Worm (Caenorhabditis elegans): ENCODE results near the gene unc-98.

Gene unc-98

ce11 chrX:7586588-7586987, 13.2 kb upstream of the unc-98 start:
- TF ChIP-seq repo-1 (tag; optimal IDR thresholded peaks at IDR 0.05) (no peak), F37B4.10 (GFP tag; IDR thresholded peaks at IDR 0.05) (no peak), ztf-26 (tag; optimal IDR thresholded peaks at IDR 0.05) (peak; percentile 5), efl-1 (GFP tag; optimal IDR thresholded peaks at IDR 0.05) (no peak), zfh-2 (GFP tag; conservative IDR thresholded peaks at IDR 0.05) (peak; percentile 52; the same call in 1 of the 2 replicates)

DNA sequence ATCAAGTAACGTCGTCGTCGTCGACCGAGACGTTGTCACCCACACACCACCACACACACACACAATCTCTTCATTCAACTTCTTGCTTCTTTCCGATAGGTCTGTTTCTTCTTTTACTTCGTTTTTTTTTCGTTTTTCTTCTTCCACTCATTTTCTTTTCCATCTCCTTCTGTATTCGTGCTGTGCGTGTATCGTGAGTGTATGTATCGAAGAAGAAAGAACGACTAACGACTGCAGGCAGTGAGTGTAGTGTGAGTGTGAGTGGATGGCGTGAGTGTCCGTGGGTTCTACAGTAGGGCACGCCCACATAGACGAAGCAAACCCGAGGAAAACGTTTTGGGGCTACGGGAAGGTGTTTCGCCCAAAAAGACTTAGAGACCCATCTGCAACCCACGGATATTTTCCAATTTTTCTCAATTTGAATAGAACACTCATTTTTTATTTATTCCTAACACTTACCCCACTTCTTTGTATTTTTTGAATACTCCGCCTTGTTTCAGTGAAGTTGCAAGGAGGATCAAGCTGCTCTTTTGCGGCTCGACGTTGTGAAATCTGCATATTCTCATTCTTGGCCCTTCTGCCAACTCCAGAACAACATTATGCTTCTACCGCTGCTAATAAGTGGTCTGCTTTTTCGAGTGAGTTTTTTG, 12.3 kb upstream of the unc-98 start, which contains the start of gene adt-2:
adt-2 (plus strand) TSS at position 600 of the 650 bp plus-strand sequence.
- TF ChIP-seq lin-40 (tag; optimal IDR thresholded peaks at IDR 0.05) (peak; percentile 11), ztf-26 (tag; optimal IDR thresholded peaks at IDR 0.05) (peak; percentile 24), athp-1 (tag; optimal IDR thresholded peaks at IDR 0.05) (no peak), lin-26 (GFP tag; IDR thresholded peaks at IDR 0.05) (0 out of 2 replicates have a peak, but pooled peaks have one; percentile 23), madf-8 (GFP tag; conservative IDR thresholded peaks at IDR 0.05) (no peak), nhr-80 (tag; optimal IDR thresholded peaks at IDR 0.05) (no peak), F49E8.2 (tag; optimal IDR thresholded peaks at IDR 0.05; ENCODE audit: insufficient read depth) (no peak)

DNA sequence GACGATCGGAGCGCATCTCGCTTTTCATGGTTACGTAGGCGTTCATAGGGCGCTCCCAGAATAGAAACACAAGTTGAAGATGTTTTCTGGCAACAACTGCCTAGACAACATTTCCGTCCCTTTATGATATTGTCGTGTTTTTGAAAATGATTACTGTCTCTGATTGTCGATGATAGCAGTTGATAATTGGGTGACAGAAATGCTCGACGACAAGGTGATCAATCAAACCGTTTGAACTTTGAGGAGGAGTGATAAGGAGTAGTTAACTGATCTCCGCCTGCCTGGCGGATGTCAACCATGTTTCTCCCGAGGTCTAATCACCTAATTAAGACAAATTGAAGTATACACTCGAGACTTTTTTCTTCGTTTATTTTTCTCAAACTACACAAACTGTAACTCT, 10.5 kb upstream of the unc-98 start:
- TF ChIP-seq mel-28 (tag; optimal IDR thresholded peaks at IDR 0.05; ENCODE audit: borderline replicate concordance) (no peak), lin-40 (tag; optimal IDR thresholded peaks at IDR 0.05) (no peak), sptf-2 (GFP tag; optimal IDR thresholded peaks at IDR 0.05) (no peak), lag-1 (GFP tag; IDR thresholded peaks at IDR 0.05) (no peak), ztf-25 (GFP tag; IDR thresholded peaks at IDR 0.05) (no peak), repo-1 (tag; optimal IDR thresholded peaks at IDR 0.05) (no peak), egrh-3 (GFP tag; IDR thresholded peaks at IDR 0.05) (no peak), T07F8.4 (tag; optimal IDR thresholded peaks at IDR 0.05) (no peak), die-1 (tag; optimal IDR thresholded peaks at IDR 0.05) (no peak), ztf-18 (tag; optimal IDR thresholded peaks at IDR 0.05) (no peak), him-1 (tag; optimal IDR thresholded peaks at IDR 0.05) (no peak), B0019.2 (GFP tag; conservative IDR thresholded peaks at IDR 0.05) (no peak), F57A8.1 (GFP tag; optimal IDR thresholded peaks at IDR 0.05) (no peak)

DNA sequence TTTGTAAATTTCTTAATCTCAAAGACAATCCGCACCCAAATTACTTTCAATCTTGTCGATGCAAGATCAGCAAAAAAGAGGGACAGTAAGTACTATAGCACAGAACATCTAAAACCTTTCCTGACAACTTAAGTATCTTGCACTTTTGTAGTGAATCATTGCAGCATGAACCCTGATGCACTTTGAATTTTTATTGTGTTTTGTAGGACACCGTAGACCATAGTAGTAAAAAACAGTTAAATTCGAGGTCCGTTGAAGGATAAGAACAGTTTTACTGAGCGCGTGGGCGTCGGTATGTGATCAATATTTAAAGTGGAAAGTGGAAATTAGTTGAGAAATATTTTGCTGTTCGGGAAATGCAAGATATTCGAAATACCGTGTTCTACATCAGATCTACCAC, 8.8 kb upstream of the unc-98 start:
- no peak for TF ChIP-seq akir-1 (GFP tag; optimal IDR thresholded peaks at IDR 0.05)
- TF ChIP-seq ztf-3 (GFP tag; optimal IDR thresholded peaks at IDR 0.05), result no peak
- no peak for TF ChIP-seq B0336.3 (GFP tag; IDR thresholded peaks at IDR 0.05)
- TF ChIP-seq rcor-1 (GFP tag; IDR thresholded peaks at IDR 0.05), result no peak
- TF ChIP-seq Y53G8AR.9 (GFP tag; conservative IDR thresholded peaks at IDR 0.05), result no peak
- TF ChIP-seq gei-17 (GFP tag; optimal IDR thresholded peaks at IDR 0.05), result no peak
- no peak for TF ChIP-seq xnd-1 (tag; optimal IDR thresholded peaks at IDR 0.05)
- no peak for TF ChIP-seq hmg-20 (GFP tag; IDR thresholded peaks at IDR 0.05)
- no peak for TF ChIP-seq fkh-3 (tag; optimal IDR thresholded peaks at IDR 0.05)
- no peak for TF ChIP-seq atf-7 (tag; optimal IDR thresholded peaks at IDR 0.05)
- no peak for TF ChIP-seq Y79H2A.3 (GFP tag; conservative IDR thresholded peaks at IDR 0.05)
- TF ChIP-seq lag-1 (GFP tag; IDR thresholded peaks at IDR 0.05), result no peak
- no peak for TF ChIP-seq nhr-120 (GFP tag; IDR thresholded peaks at IDR 0.05)

Measured in whole organism, young adult.